Fruit fly (Drosophila melanogaster) whole organism: ENCODE measurements around the gene Cdc6.

Experiments used
- CG8478 ChIP-seq: fragments of >200 bp; optimal IDR thresholded peaks from 2 replicates; lab custom pipeline; 2018; ENCODE audit warnings: inconsistent platforms
- Dll ChIP-seq: fragments of >200 bp; optimal IDR thresholded peaks from 2 replicates; lab custom pipeline; 2017
- EcR ChIP-seq, 2 experiments: fragments of >200 bp; optimal IDR thresholded peaks; 2 replicates each; lab custom pipeline; 2017; ENCODE audit warnings: missing biosample characterization in 2 of 2, missing genetic modification characterization in 2 of 2, missing genetic modification reagents in 2 of 2
- pan ChIP-seq: fragments of >200 bp; optimal IDR thresholded peaks from 2 replicates; lab custom pipeline; 2017
- psq ChIP-seq: fragments of >200 bp; optimal IDR thresholded peaks from 2 replicates; lab custom pipeline; 2017
- usp ChIP-seq: fragments of >200 bp; optimal IDR thresholded peaks from 2 replicates; lab custom pipeline; 2017; ENCODE audit warnings: missing biosample characterization, missing genetic modification characterization, mixed read lengths

Gene Cdc6

dm6 chr3L:8629701-8630343, 4.0 kb downstream of the Cdc6 start:
- TF ChIP-seq EcR (GFP tag; optimal IDR thresholded peaks at IDR 0.05; lab: Kevin White, UChicago): no peak
- no peak for TF ChIP-seq psq (lab: Kevin White, UChicago)
- no peak for TF ChIP-seq pan (lab: Kevin White, UChicago)
- no peak for TF ChIP-seq usp (GFP tag; lab: Kevin White, UChicago)
- no peak for TF ChIP-seq Dll
- no peak for TF ChIP-seq CG8478 (lab: Kevin White, UChicago)

- TF ChIP-seq CG8478 (lab: Kevin White, UChicago): no peak
- no peak for TF ChIP-seq Dll
Observed at dm6 chr3L:8628964-8629363, 4.9 kb downstream of the Cdc6 start.

- TF ChIP-seq psq (lab: Kevin White, UChicago): no peak
- TF ChIP-seq Dll: no peak
- no peak for TF ChIP-seq usp (GFP tag; lab: Kevin White, UChicago)
- TF ChIP-seq pan (lab: Kevin White, UChicago): no peak
- no peak for TF ChIP-seq CG8478 (lab: Kevin White, UChicago)
- no peak for TF ChIP-seq EcR (GFP tag; optimal IDR thresholded peaks at IDR 0.05; lab: Kevin White, UChicago)
Observed at dm6 chr3L:8627839-8628827, 5.7 kb downstream of the Cdc6 start.

dm6 chr3L:8623702-8624421, 10.0 kb downstream of the Cdc6 start, which contains the start of the genes GAPsec and Zasp66:
Gene GAPsec (minus strand): TSS chr3L:8623901.
Gene Zasp66 (plus strand): TSS chr3L:8624371.
- TF ChIP-seq Dll (no peak), usp (GFP tag; lab: Kevin White, UChicago) (no peak), CG8478 (lab: Kevin White, UChicago) (no peak), pan (lab: Kevin White, UChicago) (no peak), psq (lab: Kevin White, UChicago) (no peak), EcR (GFP tag; optimal IDR thresholded peaks at IDR 0.05; lab: Kevin White, UChicago) (no peak)

- no peak for TF ChIP-seq Dll
Observed at dm6 chr3L:8621465-8621864, 12.4 kb downstream of the Cdc6 start.

- TF ChIP-seq psq (lab: Kevin White, UChicago) (no peak), pan (lab: Kevin White, UChicago) (no peak), Dll (no peak), usp (GFP tag; lab: Kevin White, UChicago) (no peak), CG8478 (lab: Kevin White, UChicago) (no peak), EcR (GFP tag; optimal IDR thresholded peaks at IDR 0.05; lab: Kevin White, UChicago) (no peak)
Observed at dm6 chr3L:8619588-8619987, 14.3 kb downstream of the Cdc6 start, which contains the start of gene S-Lap2. Gene S-Lap2 (plus strand): TSS chr3L:8619888.

- no peak for TF ChIP-seq Dll
- TF ChIP-seq pan (lab: Kevin White, UChicago): no peak
- no peak for TF ChIP-seq EcR (GFP tag; optimal IDR thresholded peaks at IDR 0.05; lab: Kevin White, UChicago)
- TF ChIP-seq usp (GFP tag; lab: Kevin White, UChicago): no peak
- TF ChIP-seq psq (lab: Kevin White, UChicago): no peak
- TF ChIP-seq CG8478 (lab: Kevin White, UChicago): no peak
Observed at dm6 chr3L:8616935-8617334, 16.9 kb downstream of the Cdc6 start, which contains the start of gene S-Lap1. Gene S-Lap1 (plus strand): TSS chr3L:8617235.

dm6 chr3L:8607449-8607848, 26.4 kb downstream of the Cdc6 start:
- no peak for TF ChIP-seq psq (lab: Kevin White, UChicago)
- TF ChIP-seq pan (lab: Kevin White, UChicago): no peak
- no peak for TF ChIP-seq usp (GFP tag; lab: Kevin White, UChicago)
- TF ChIP-seq CG8478 (lab: Kevin White, UChicago): no peak
- no peak for TF ChIP-seq EcR (GFP tag; optimal IDR thresholded peaks at IDR 0.05; lab: Kevin White, UChicago)
- no peak for TF ChIP-seq Dll

- TF ChIP-seq Dll (peak; percentile 46), psq (lab: Kevin White, UChicago) (no peak)
Observed at dm6 chr3L:8603880-8604692, 29.8 kb downstream of the Cdc6 start, which contains the start of the genes CG5989 and CG6282. Gene CG5989 (minus strand): TSS chr3L:8604149. Gene CG6282 (plus strand): TSS chr3L:8604657.

dm6 chr3L:8600752-8601433, 33.0 kb downstream of the Cdc6 start, which contains the start of the genes Nelf-E and RpL14:
Gene Nelf-E (minus strand): TSS chr3L:8600879.
Gene RpL14 (plus strand): TSS chr3L:8601006.
- no peak for TF ChIP-seq EcR (GFP tag; optimal IDR thresholded peaks at IDR 0.05; lab: Kevin White, UChicago)
- no peak for TF ChIP-seq pan (lab: Kevin White, UChicago)
- no peak for TF ChIP-seq Dll
- no peak for TF ChIP-seq CG8478 (lab: Kevin White, UChicago)
- TF ChIP-seq psq (lab: Kevin White, UChicago): no peak
- TF ChIP-seq usp (GFP tag; lab: Kevin White, UChicago): no peak
